Worm (Caenorhabditis elegans) whole organism, L1 larva: Measurements from ENCODE around the gene F10E7.2.

ENCODE experiments used
- C16A3.4 ChIP-seq: fragments of 150-350 bp; optimal IDR thresholded peaks from 2 replicates; lab custom pipeline; 2014; ENCODE audit warnings: missing biosample characterization, missing genetic modification characterization
- C34B4.2 ChIP-seq: sonication (generic microtip); optimal IDR thresholded peaks from 2 replicates; lab custom pipeline; 2017; ENCODE audit warnings: mild to moderate bottlenecking, missing genetic modification characterization, missing compliant biosample characterization
- Y116A8C.19 ChIP-seq: sonication (generic microtip); optimal IDR thresholded peaks from 2 replicates; lab custom pipeline; 2016; ENCODE audit warnings: missing compliant biosample characterization, missing genetic modification characterization, borderline replicate concordance
- aha-1 ChIP-seq: fragments of 150-350 bp; optimal IDR thresholded peaks from 2 replicates; lab custom pipeline; 2014; ENCODE audit warnings: missing biosample characterization, missing genetic modification characterization
- alr-1 ChIP-seq: fragments of 200-800 bp; sonication (Bioruptor generic); optimal IDR thresholded peaks from 2 replicates; lab custom pipeline; 2018; ENCODE audit warnings: borderline replicate concordance, mild to moderate bottlenecking, missing genetic modification characterization, missing compliant biosample characterization
- aly-2 ChIP-seq: fragments of 150-350 bp; optimal IDR thresholded peaks from 2 replicates; lab custom pipeline; 2014; ENCODE audit warnings: missing biosample characterization, missing genetic modification characterization
- ama-1 ChIP-seq: fragments of 150-350 bp; optimal IDR thresholded peaks from 2 replicates; lab custom pipeline; 2014
- blmp-1 ChIP-seq: fragments of 150-350 bp; optimal IDR thresholded peaks from 2 replicates; lab custom pipeline; 2014; ENCODE audit warnings: missing biosample characterization, missing genetic modification characterization
- ceh-82 ChIP-seq, 3 experiments: fragments of 150-350 bp in 1 of 3; sonication (generic microtip) in 2 of 3; optimal IDR thresholded peaks; 2 replicates each; lab custom pipeline; 2014 to 2017; ENCODE audit warnings: missing biosample characterization in 3 of 3, missing genetic modification characterization in 3 of 3
- ceh-88 ChIP-seq: fragments of 200-800 bp; sonication (Bioruptor generic); IDR thresholded peaks from 2 replicates; pipeline ENCODE4 v1.3.6; 2022; ENCODE audit warnings: missing genetic modification characterization, missing compliant biosample characterization
- ceh-90 ChIP-seq: sonication (generic microtip); optimal IDR thresholded peaks from 2 replicates; lab custom pipeline; 2016; ENCODE audit warnings: missing genetic modification characterization, missing compliant biosample characterization
- efl-1 ChIP-seq, 4 experiments: fragments of 150-350 bp; optimal IDR thresholded peaks in 3 of 4; peaks in 1 of 4; 1 replicate in 1 of 4; 2 replicates in 3 of 4; lab custom pipeline; 2014; ENCODE audit warnings: missing biosample characterization in 2 of 4, missing genetic modification characterization in 2 of 4, missing genetic modification reagents in 2 of 4
- efl-3 ChIP-seq: fragments of 200-800 bp; sonication (Bioruptor generic); optimal IDR thresholded peaks from 2 replicates; lab custom pipeline; 2018; ENCODE audit warnings: mild to moderate bottlenecking, missing genetic modification characterization, missing compliant biosample characterization
- elt-2 ChIP-seq: sonication (generic microtip); optimal IDR thresholded peaks from 2 replicates; lab custom pipeline; 2016; ENCODE audit warnings: missing genetic modification characterization, mild to moderate bottlenecking, inconsistent platforms, missing compliant biosample characterization, missing genetic modification reagents
- ets-5 ChIP-seq: fragments of 200-800 bp; sonication (Bioruptor generic); IDR thresholded peaks from 2 replicates; pipeline ENCODE4 v1.3.6; 2022; ENCODE audit warnings: missing genetic modification characterization, missing compliant biosample characterization
- fkh-10 ChIP-seq: sonication (generic microtip); optimal IDR thresholded peaks from 2 replicates; lab custom pipeline; 2017; ENCODE audit warnings: missing biosample characterization, missing genetic modification reagents, missing genetic modification characterization
- fkh-4 ChIP-seq: sonication (generic microtip); optimal IDR thresholded peaks from 2 replicates; lab custom pipeline; 2016; ENCODE audit warnings: missing compliant biosample characterization, missing genetic modification characterization, borderline replicate concordance
- fkh-8 ChIP-seq: sonication (generic microtip); optimal IDR thresholded peaks from 2 replicates; lab custom pipeline; 2016; ENCODE audit warnings: mild to moderate bottlenecking, missing genetic modification characterization, missing compliant biosample characterization
- fos-1 ChIP-seq: fragments of 150-350 bp; optimal IDR thresholded peaks from 2 replicates; lab custom pipeline; 2014; ENCODE audit warnings: missing biosample characterization, missing genetic modification characterization
- hlh-17 ChIP-seq: fragments of 200-800 bp; sonication (Bioruptor generic); optimal IDR thresholded peaks from 2 replicates; lab custom pipeline; 2018; ENCODE audit warnings: missing genetic modification characterization, mild to moderate bottlenecking, missing compliant biosample characterization, moderate library complexity, borderline replicate concordance
- irx-1 ChIP-seq: sonication (generic microtip); optimal IDR thresholded peaks from 2 replicates; lab custom pipeline; 2016; ENCODE audit warnings: missing genetic modification characterization, missing compliant biosample characterization
- jun-1 ChIP-seq: fragments of 150-350 bp; optimal IDR thresholded peaks from 2 replicates; lab custom pipeline; 2014; ENCODE audit warnings: missing biosample characterization, missing genetic modification reagents, missing genetic modification characterization
- lin-14 ChIP-seq: fragments of 200-800 bp; sonication (Bioruptor generic); optimal IDR thresholded peaks from 2 replicates; lab custom pipeline; 2018; ENCODE audit warnings: mild to moderate bottlenecking, missing genetic modification characterization, moderate library complexity, missing compliant biosample characterization
- lin-15B ChIP-seq: fragments of 150-350 bp; sonication (generic microtip); optimal IDR thresholded peaks from 3 replicates; lab custom pipeline; 2014; ENCODE audit warnings: missing biosample characterization, missing genetic modification characterization
- lin-35 ChIP-seq, 2 experiments: fragments of 150-350 bp; optimal IDR thresholded peaks; 2 replicates each; lab custom pipeline; 2014; ENCODE audit warnings: missing biosample characterization in 2 of 2, missing genetic modification characterization in 2 of 2, missing genetic modification reagents in 2 of 2
- lir-3 ChIP-seq: sonication (generic microtip); optimal IDR thresholded peaks from 2 replicates; lab custom pipeline; 2016; ENCODE audit warnings: mild to moderate bottlenecking, missing genetic modification characterization, moderate library complexity, missing compliant biosample characterization; ENCODE audit not compliant: poor library complexity
- mdl-1 ChIP-seq, 2 experiments: fragments of 150-350 bp; optimal IDR thresholded peaks; 2 replicates each; lab custom pipeline; 2014 to 2017; ENCODE audit warnings: missing biosample characterization in 2 of 2, missing genetic modification characterization in 2 of 2, inconsistent platforms in 1 of 2
- nhr-11 ChIP-seq: fragments of 150-350 bp; optimal IDR thresholded peaks from 2 replicates; lab custom pipeline; 2014; ENCODE audit warnings: missing biosample characterization, missing genetic modification characterization
- nhr-28 ChIP-seq: fragments of 150-350 bp; optimal IDR thresholded peaks from 2 replicates; lab custom pipeline; 2014; ENCODE audit warnings: missing biosample characterization, missing genetic modification characterization
- nhr-47 ChIP-seq: sonication (generic microtip); optimal IDR thresholded peaks from 2 replicates; lab custom pipeline; 2016; ENCODE audit warnings: mild to moderate bottlenecking, missing genetic modification characterization, moderate library complexity, missing compliant biosample characterization
- nhr-76 ChIP-seq: sonication (generic microtip); optimal IDR thresholded peaks from 2 replicates; lab custom pipeline; 2017; ENCODE audit warnings: missing biosample characterization, missing genetic modification characterization
- pag-3 ChIP-seq: sonication (generic microtip); optimal IDR thresholded peaks from 2 replicates; lab custom pipeline; 2017; ENCODE audit warnings: missing genetic modification characterization, mild to moderate bottlenecking, missing compliant biosample characterization, antibody characterized with exemption, borderline replicate concordance; ENCODE audit not compliant: insufficient read depth
- pax-3 ChIP-seq: fragments of 200-800 bp; sonication (Bioruptor generic); optimal IDR thresholded peaks from 2 replicates; lab custom pipeline; 2018; ENCODE audit warnings: mild to moderate bottlenecking, missing genetic modification characterization, moderate library complexity, missing compliant biosample characterization
- rnt-1 ChIP-seq: sonication (generic microtip); optimal IDR thresholded peaks from 2 replicates; lab custom pipeline; 2016; ENCODE audit warnings: mild to moderate bottlenecking, missing genetic modification characterization, moderate library complexity, missing compliant biosample characterization
- skn-1 ChIP-seq: fragments of 150-350 bp; optimal IDR thresholded peaks from 2 replicates; lab custom pipeline; 2014; ENCODE audit warnings: missing biosample characterization, missing genetic modification characterization
- snpc-4 ChIP-seq: fragments of 150-350 bp; optimal IDR thresholded peaks from 2 replicates; lab custom pipeline; 2014; ENCODE audit warnings: missing biosample characterization, missing genetic modification characterization
- sox-4 ChIP-seq: sonication (generic microtip); optimal IDR thresholded peaks from 2 replicates; lab custom pipeline; 2016; ENCODE audit warnings: missing genetic modification characterization, missing compliant biosample characterization
- sptf-1 ChIP-seq: fragments of 150-350 bp; optimal IDR thresholded peaks from 2 replicates; lab custom pipeline; 2014; ENCODE audit warnings: missing biosample characterization, missing genetic modification characterization
- sup-37 ChIP-seq: fragments of 200-800 bp; sonication (Bioruptor generic); optimal IDR thresholded peaks from 2 replicates; lab custom pipeline; 2018; ENCODE audit warnings: mild to moderate bottlenecking, missing genetic modification characterization, missing compliant biosample characterization
- swsn-7 ChIP-seq: sonication (generic microtip); optimal IDR thresholded peaks from 2 replicates; lab custom pipeline; 2016; ENCODE audit warnings: missing genetic modification characterization, missing compliant biosample characterization
- tbx-2 ChIP-seq: sonication (generic microtip); optimal IDR thresholded peaks from 2 replicates; lab custom pipeline; 2016; ENCODE audit warnings: missing genetic modification characterization, missing compliant biosample characterization
- tlp-1 ChIP-seq: fragments of 150-350 bp; optimal IDR thresholded peaks from 2 replicates; lab custom pipeline; 2014; ENCODE audit warnings: missing biosample characterization, missing genetic modification characterization
- unc-86 ChIP-seq: sonication (generic microtip); optimal IDR thresholded peaks from 2 replicates; lab custom pipeline; 2016; ENCODE audit warnings: missing genetic modification characterization, missing compliant biosample characterization
- unc-98 ChIP-seq: fragments of 200-800 bp; sonication (Bioruptor generic); IDR thresholded peaks from 2 replicates; pipeline ENCODE4 v1.3.6; 2022; ENCODE audit warnings: missing genetic modification characterization, missing compliant biosample characterization
- vab-15 ChIP-seq: sonication (generic microtip); optimal IDR thresholded peaks from 2 replicates; lab custom pipeline; 2017; ENCODE audit warnings: missing genotype, mild to moderate bottlenecking, missing genetic modification characterization, missing compliant biosample characterization
- xbp-1 ChIP-seq: sonication (generic microtip); optimal IDR thresholded peaks from 2 replicates; lab custom pipeline; 2016; ENCODE audit warnings: missing genetic modification characterization, missing compliant biosample characterization
- zag-1 ChIP-seq: fragments of 150-350 bp; optimal IDR thresholded peaks from 2 replicates; lab custom pipeline; 2014; ENCODE audit warnings: missing biosample characterization, missing genetic modification characterization
- zip-4 ChIP-seq: fragments of 200-800 bp; sonication (Bioruptor generic); optimal IDR thresholded peaks from 2 replicates; lab custom pipeline; 2018; ENCODE audit warnings: mild to moderate bottlenecking, missing genetic modification characterization, moderate library complexity, missing compliant biosample characterization
- ztf-11 ChIP-seq, 2 experiments: sonication (generic microtip); optimal IDR thresholded peaks; 2 replicates each; lab custom pipeline; 2016 to 2017; ENCODE audit warnings: missing genetic modification characterization in 2 of 2, missing biosample characterization in 1 of 2, missing compliant biosample characterization in 1 of 2
- ztf-4 ChIP-seq: fragments of 150-350 bp; optimal IDR thresholded peaks from 2 replicates; lab custom pipeline; 2014; ENCODE audit warnings: missing biosample characterization, missing genetic modification characterization

Gene F10E7.2

ce11 chrII:7146240-7146639 is 24.2 kb downstream of the F10E7.2 start (continued):
- TF ChIP-seq zip-4 (GFP tag; lab: Kevin White, UChicago) (no peak), sptf-1 (tag; lab: Kevin White, UChicago) (no peak), efl-1 (optimal IDR thresholded peaks at IDR 0.05; lab: Kevin White, UChicago) (no peak), efl-1 (GFP tag; optimal IDR thresholded peaks at IDR 0.05 in 1 of 2; lab: Kevin White, UChicago) (peak in 1 of 2 experiments; percentile 67)

ce11 chrII:7147550-7147949 is 25.5 kb downstream of the F10E7.2 start:
- TF ChIP-seq sup-37 (no peak), swsn-7 (tag; lab: Kevin White, UChicago) (peak; percentile 23), zag-1 (tag; lab: Kevin White, UChicago) (no peak), fos-1 (tag; lab: Kevin White, UChicago) (no peak), ama-1 (lab: Kevin White, UChicago) (no peak), tbx-2 (no peak), aha-1 (no peak), ceh-88 (GFP tag; lab: Robert Waterston, UW) (no peak), lin-15B (tag; lab: Kevin White, UChicago) (peak; percentile 5), jun-1 (tag; lab: Kevin White, UChicago) (no peak), ztf-11 (tag; optimal IDR thresholded peaks at IDR 0.05; lab: Kevin White, UChicago) (no peak), fkh-8 (tag; lab: Kevin White, UChicago) (no peak), aly-2 (no peak), rnt-1 (tag; lab: Kevin White, UChicago) (no peak), sptf-1 (tag; lab: Kevin White, UChicago) (no peak), sox-4 (tag; lab: Kevin White, UChicago) (no peak), efl-3 (GFP tag; lab: Kevin White, UChicago) (no peak), alr-1 (tag; lab: Kevin White, UChicago) (no peak), lin-35 (GFP tag; optimal IDR thresholded peaks at IDR 0.05; lab: Kevin White, UChicago) (peak in 1 of 2 experiments; percentile 82), fkh-10 (GFP tag; lab: Kevin White, UChicago) (no peak), skn-1 (tag; lab: Kevin White, UChicago) (no peak), nhr-76 (tag; lab: Kevin White, UChicago) (no peak), ztf-4 (tag; lab: Kevin White, UChicago) (no peak), elt-2 (tag; lab: Kevin White, UChicago) (no peak), snpc-4 (peak; percentile 14), nhr-28 (tag; lab: Kevin White, UChicago) (no peak), pax-3 (tag; lab: Kevin White, UChicago) (no peak), blmp-1 (no peak), ets-5 (GFP tag; lab: Robert Waterston, UW) (no peak), irx-1 (peak; percentile 11), hlh-17 (GFP tag; lab: Kevin White, UChicago) (no peak), zip-4 (GFP tag; lab: Kevin White, UChicago) (no peak), nhr-11 (tag; lab: Kevin White, UChicago) (no peak), vab-15 (tag; lab: Kevin White, UChicago) (no peak), ceh-82 (tag; optimal IDR thresholded peaks at IDR 0.05; lab: Kevin White, UChicago) (no peak), C34B4.2 (tag; lab: Kevin White, UChicago) (no peak), lin-14 (GFP tag; lab: Kevin White, UChicago) (peak; percentile 50), efl-1 (optimal IDR thresholded peaks at IDR 0.05; lab: Kevin White, UChicago) (peak; percentile 74 to 93), efl-1 (GFP tag; optimal IDR thresholded peaks at IDR 0.05 in 1 of 2; lab: Kevin White, UChicago) (peak; percentile 75 to 93), unc-98 (GFP tag; lab: Robert Waterston, UW) (no peak), nhr-47 (peak; percentile 55), fkh-4 (no peak), ceh-90 (no peak), lir-3 (no peak), mdl-1 (tag; optimal IDR thresholded peaks at IDR 0.05; lab: Kevin White, UChicago) (no peak), Y116A8C.19 (tag; lab: Kevin White, UChicago) (no peak), unc-86 (tag; lab: Kevin White, UChicago) (no peak), C16A3.4 (tag; lab: Kevin White, UChicago) (no peak), tlp-1 (tag; lab: Kevin White, UChicago) (no peak), pag-3 (tag; lab: Kevin White, UChicago) (no peak), xbp-1 (peak; percentile 19)
